Worm (Caenorhabditis elegans) whole organism, L2 larva: ENCODE measurements around the gene Y43F8B.9.
A peak's percentile ranks its signal among the peaks of the same experiment; 100 is the strongest.

Experiments used
- C34F6.9 ChIP-seq: fragments of 150-350 bp; optimal IDR thresholded peaks from 2 replicates; lab custom pipeline; 2014; ENCODE audit warnings: missing biosample characterization, missing genetic modification characterization
- F13H6.1 ChIP-seq: sonication (generic microtip); optimal IDR thresholded peaks from 2 replicates; lab custom pipeline; 2016; ENCODE audit warnings: missing genetic modification characterization, missing compliant biosample characterization
- R02D3.7 ChIP-seq: fragments of 150-350 bp; optimal IDR thresholded peaks from 2 replicates; lab custom pipeline; 2014; ENCODE audit warnings: missing biosample characterization, missing genetic modification characterization
- ZK546.5 ChIP-seq: sonication (generic microtip); optimal IDR thresholded peaks from 2 replicates; lab custom pipeline; 2017; ENCODE audit warnings: missing biosample characterization, missing genetic modification characterization
- alr-1 ChIP-seq: fragments of 150-350 bp; optimal IDR thresholded peaks from 2 replicates; lab custom pipeline; 2014; ENCODE audit warnings: missing biosample characterization, missing genetic modification characterization
- ama-1 ChIP-seq: fragments of 150-350 bp; optimal IDR thresholded peaks from 2 replicates; lab custom pipeline; 2018; ENCODE audit warnings: inconsistent platforms
- blmp-1 ChIP-seq: sonication (generic microtip); optimal IDR thresholded peaks from 2 replicates; lab custom pipeline; 2017; ENCODE audit warnings: missing genetic modification characterization, mild to moderate bottlenecking, missing compliant biosample characterization, antibody characterized with exemption, moderate library complexity; ENCODE audit not compliant: insufficient read depth
- ceh-16 ChIP-seq: fragments of 150-350 bp; optimal IDR thresholded peaks from 2 replicates; lab custom pipeline; 2014; ENCODE audit warnings: missing biosample characterization, missing genetic modification characterization
- crh-2 ChIP-seq: sonication (generic microtip); optimal IDR thresholded peaks from 2 replicates; lab custom pipeline; 2017; ENCODE audit warnings: missing biosample characterization, missing genetic modification characterization
- fos-1 ChIP-seq: fragments of 150-350 bp; optimal IDR thresholded peaks from 2 replicates; lab custom pipeline; 2014; ENCODE audit warnings: missing biosample characterization, missing genetic modification characterization
- gmeb-1 ChIP-seq: fragments of 150-350 bp; optimal IDR thresholded peaks from 2 replicates; lab custom pipeline; 2014; ENCODE audit warnings: missing biosample characterization, missing genetic modification characterization
- lin-39 ChIP-seq: fragments of 150-350 bp; optimal IDR thresholded peaks from 2 replicates; lab custom pipeline; 2014; ENCODE audit warnings: missing biosample characterization, missing genetic modification reagents, missing genetic modification characterization
- lsy-2 ChIP-seq, 2 experiments: fragments of 150-350 bp in 1 of 2; sonication (generic microtip) in 1 of 2; optimal IDR thresholded peaks; 2 replicates each; lab custom pipeline; 2014 to 2017; ENCODE audit warnings: missing biosample characterization in 2 of 2, missing genetic modification characterization in 2 of 2
- mab-5 ChIP-seq: fragments of 150-350 bp; optimal IDR thresholded peaks from 2 replicates; lab custom pipeline; 2014; ENCODE audit warnings: missing biosample characterization, missing genetic modification characterization
- mbf-1 ChIP-seq: sonication (generic microtip); optimal IDR thresholded peaks from 2 replicates; lab custom pipeline; 2017; ENCODE audit warnings: missing biosample characterization, missing genetic modification characterization
- mdl-1 ChIP-seq, 2 experiments: fragments of 150-350 bp in 1 of 2; sonication (generic microtip) in 1 of 2; optimal IDR thresholded peaks; 2 replicates each; lab custom pipeline; 2017; ENCODE audit warnings: missing biosample characterization in 2 of 2, missing genetic modification characterization in 2 of 2
- nhr-10 ChIP-seq: sonication (generic microtip); optimal IDR thresholded peaks from 2 replicates; lab custom pipeline; 2017; ENCODE audit warnings: missing biosample characterization, missing genetic modification characterization
- nhr-11 ChIP-seq: fragments of 150-350 bp; optimal IDR thresholded peaks from 2 replicates; lab custom pipeline; 2014; ENCODE audit warnings: missing biosample characterization, missing genetic modification characterization
- nhr-12 ChIP-seq: fragments of 150-350 bp; optimal IDR thresholded peaks from 2 replicates; lab custom pipeline; 2014; ENCODE audit warnings: missing biosample characterization, missing genetic modification characterization
- nhr-129 ChIP-seq: fragments of 150-350 bp; optimal IDR thresholded peaks from 2 replicates; lab custom pipeline; 2014; ENCODE audit warnings: missing biosample characterization, missing genetic modification characterization
- nhr-21 ChIP-seq: fragments of 150-350 bp; optimal IDR thresholded peaks from 2 replicates; lab custom pipeline; 2014; ENCODE audit warnings: missing biosample characterization, missing genetic modification characterization
- nhr-23 ChIP-seq: fragments of 150-350 bp; optimal IDR thresholded peaks from 2 replicates; lab custom pipeline; 2014; ENCODE audit warnings: missing biosample characterization, missing genetic modification reagents, missing genetic modification characterization
- nhr-237 ChIP-seq: fragments of 150-350 bp; optimal IDR thresholded peaks from 2 replicates; lab custom pipeline; 2014; ENCODE audit warnings: missing biosample characterization, missing genetic modification characterization
- nhr-25 ChIP-seq: fragments of 150-350 bp; sonication (generic microtip); optimal IDR thresholded peaks from 3 replicates; lab custom pipeline; 2014; ENCODE audit warnings: missing biosample characterization, missing genetic modification characterization
- nhr-6 ChIP-seq: fragments of 150-350 bp; optimal IDR thresholded peaks from 2 replicates; lab custom pipeline; 2014; ENCODE audit warnings: missing biosample characterization, missing genetic modification characterization
- nhr-77 ChIP-seq: fragments of 150-350 bp; optimal IDR thresholded peaks from 2 replicates; lab custom pipeline; 2014; ENCODE audit warnings: missing biosample characterization, missing genetic modification characterization
- peb-1 ChIP-seq: fragments of 150-350 bp; optimal IDR thresholded peaks from 2 replicates; lab custom pipeline; 2014; ENCODE audit warnings: missing biosample characterization, missing genetic modification characterization
- sem-4 ChIP-seq: fragments of 150-350 bp; optimal IDR thresholded peaks from 2 replicates; lab custom pipeline; 2014; ENCODE audit warnings: missing biosample characterization, missing genetic modification reagents, missing genetic modification characterization
- skn-1 ChIP-seq: sonication (generic microtip); optimal IDR thresholded peaks from 2 replicates; lab custom pipeline; 2017; ENCODE audit warnings: missing biosample characterization, missing genetic modification characterization
- sma-3 ChIP-seq: sonication (generic microtip); optimal IDR thresholded peaks from 2 replicates; lab custom pipeline; 2016; ENCODE audit warnings: missing genetic modification reagents, missing genetic modification characterization, missing compliant biosample characterization
- sma-9 ChIP-seq, 2 experiments: fragments of 150-350 bp in 1 of 2; sonication (generic microtip) in 1 of 2; optimal IDR thresholded peaks; 2 replicates each; lab custom pipeline; 2014 to 2016; ENCODE audit warnings: missing genetic modification characterization in 2 of 2, mild to moderate bottlenecking in 1 of 2, missing biosample characterization in 1 of 2, missing compliant biosample characterization in 1 of 2, missing genetic modification reagents in 1 of 2, moderate library complexity in 1 of 2
- snpc-4 ChIP-seq: fragments of 150-350 bp; optimal IDR thresholded peaks from 2 replicates; lab custom pipeline; 2014; ENCODE audit warnings: missing biosample characterization, missing genetic modification characterization
- unc-39 ChIP-seq: fragments of 150-350 bp; optimal IDR thresholded peaks from 2 replicates; lab custom pipeline; 2014; ENCODE audit warnings: missing biosample characterization, missing genetic modification characterization
- unc-55 ChIP-seq: fragments of 150-350 bp; sonication (generic microtip); optimal IDR thresholded peaks from 3 replicates; lab custom pipeline; 2014; ENCODE audit warnings: missing biosample characterization, missing genetic modification reagents, missing genetic modification characterization
- unc-62 ChIP-seq: fragments of 150-350 bp; optimal IDR thresholded peaks from 2 replicates; lab custom pipeline; 2014; ENCODE audit warnings: missing biosample characterization, missing genetic modification reagents, missing genetic modification characterization
- zag-1 ChIP-seq: fragments of 150-350 bp; optimal IDR thresholded peaks from 2 replicates; lab custom pipeline; 2014; ENCODE audit warnings: missing biosample characterization, missing genetic modification characterization
- ztf-1 ChIP-seq: fragments of 200-800 bp; sonication (Bioruptor generic); conservative IDR thresholded peaks from 2 replicates; pipeline ENCODE4 v1.3.6; 2022; ENCODE audit warnings: missing genetic modification characterization, missing compliant biosample characterization
- ztf-11 ChIP-seq: sonication (generic microtip); optimal IDR thresholded peaks from 2 replicates; lab custom pipeline; 2017; ENCODE audit warnings: missing biosample characterization, missing genetic modification characterization

Y43F8B.9 gene

DNA sequence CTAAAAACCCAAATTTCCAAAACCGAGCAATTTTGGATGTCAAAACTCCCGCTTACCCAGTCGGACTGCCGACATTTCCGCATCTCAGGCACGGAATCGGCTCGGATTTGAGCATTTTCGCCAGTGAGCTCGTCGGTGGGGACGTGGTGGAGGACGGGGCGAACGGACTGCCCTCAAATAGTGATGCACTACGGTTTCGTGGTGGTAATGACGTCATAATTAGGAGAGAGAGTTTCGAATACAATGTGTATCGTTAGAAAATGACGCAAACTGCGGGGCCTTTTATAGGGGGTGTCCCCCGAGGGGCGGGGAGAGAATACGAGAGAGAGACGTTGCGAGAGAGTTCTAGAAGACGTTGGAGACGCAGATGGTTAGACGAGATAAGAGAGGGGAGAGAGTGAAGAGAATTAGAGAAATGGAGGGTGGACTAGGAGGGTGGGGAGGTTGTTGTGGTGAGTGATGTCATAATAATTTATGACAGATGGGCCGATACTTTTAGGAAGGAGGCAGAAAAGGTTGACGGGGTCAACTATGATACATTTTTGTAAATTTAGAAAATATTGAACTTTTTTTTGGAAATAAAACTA is 44.7 kb downstream of the Y43F8B.9 start (continued):
- TF ChIP-seq sma-9 (GFP tag; optimal IDR thresholded peaks at IDR 0.05; lab: Kevin White, UChicago) (peak; percentile 98), sma-9 (tag; optimal IDR thresholded peaks at IDR 0.05; lab: Kevin White, UChicago) (peak; percentile 30), nhr-11 (tag; lab: Kevin White, UChicago) (no peak), peb-1 (tag; lab: Kevin White, UChicago) (no peak), crh-2 (tag; lab: Kevin White, UChicago) (peak; percentile 93), unc-39 (tag; lab: Kevin White, UChicago) (no peak), F13H6.1 (tag; lab: Kevin White, UChicago) (peak; percentile 88), ztf-11 (tag; lab: Kevin White, UChicago) (no peak), mdl-1 (tag; optimal IDR thresholded peaks at IDR 0.05; lab: Kevin White, UChicago) (peak; percentile 75 to 89), ztf-1 (GFP tag; lab: Robert Waterston, UW) (no peak), lin-39 (tag; lab: Kevin White, UChicago) (peak; percentile 11), skn-1 (no peak), zag-1 (tag; lab: Kevin White, UChicago) (peak; percentile 81), nhr-21 (peak; percentile 92), ZK546.5 (tag; lab: Kevin White, UChicago) (no peak), blmp-1 (tag; lab: Kevin White, UChicago) (peak; percentile 77), alr-1 (tag; lab: Kevin White, UChicago) (no peak), mab-5 (tag; lab: Kevin White, UChicago) (peak; percentile 97), gmeb-1 (peak; percentile 77), nhr-129 (tag; lab: Kevin White, UChicago) (peak; percentile 88), nhr-12 (no peak), ama-1 (lab: Kevin White, UChicago) (peak; percentile 94), unc-62 (GFP tag; lab: Kevin White, UChicago) (peak; percentile 73), R02D3.7 (tag; lab: Kevin White, UChicago) (no peak), mbf-1 (no peak), nhr-10 (tag; lab: Kevin White, UChicago) (peak; percentile 71)
- TF ChIP-seq, all 48 proteins: peak for 31

DNA sequence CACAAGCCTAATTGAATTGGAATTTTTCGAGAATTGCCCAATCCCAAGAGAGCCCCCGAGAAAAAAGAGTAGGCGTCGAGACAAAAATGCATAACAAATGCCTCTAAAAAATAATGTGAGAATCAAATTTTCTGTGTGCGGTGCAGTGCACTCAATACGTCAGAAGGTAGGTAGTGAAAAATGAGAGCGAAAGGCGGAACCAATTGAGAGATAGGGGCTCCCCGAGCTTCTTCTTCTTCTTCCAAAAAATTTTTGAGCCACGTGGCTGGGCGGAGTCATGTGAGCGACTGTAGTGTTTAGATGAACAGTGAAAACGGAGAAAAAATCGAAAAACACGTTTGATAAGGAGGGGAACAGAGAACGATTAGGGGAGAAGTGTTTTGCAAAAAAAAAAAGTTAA is 46.6 kb downstream of the Y43F8B.9 start:
- TF ChIP-seq mdl-1 (tag; optimal IDR thresholded peaks at IDR 0.05; lab: Kevin White, UChicago) (peak in 1 of 2 experiments; percentile 33), mbf-1 (no peak), sma-3 (GFP tag; lab: Kevin White, UChicago) (no peak), unc-62 (GFP tag; lab: Kevin White, UChicago) (no peak), sma-9 (GFP tag; optimal IDR thresholded peaks at IDR 0.05; lab: Kevin White, UChicago) (peak; percentile 66), sma-9 (tag; optimal IDR thresholded peaks at IDR 0.05; lab: Kevin White, UChicago) (no peak), fos-1 (tag; lab: Kevin White, UChicago) (peak; percentile 6), skn-1 (no peak), F13H6.1 (tag; lab: Kevin White, UChicago) (peak; percentile 4), lsy-2 (tag; optimal IDR thresholded peaks at IDR 0.05; lab: Kevin White, UChicago) (peak in 1 of 2 experiments; percentile 34), crh-2 (tag; lab: Kevin White, UChicago) (peak; percentile 82)

DNA sequence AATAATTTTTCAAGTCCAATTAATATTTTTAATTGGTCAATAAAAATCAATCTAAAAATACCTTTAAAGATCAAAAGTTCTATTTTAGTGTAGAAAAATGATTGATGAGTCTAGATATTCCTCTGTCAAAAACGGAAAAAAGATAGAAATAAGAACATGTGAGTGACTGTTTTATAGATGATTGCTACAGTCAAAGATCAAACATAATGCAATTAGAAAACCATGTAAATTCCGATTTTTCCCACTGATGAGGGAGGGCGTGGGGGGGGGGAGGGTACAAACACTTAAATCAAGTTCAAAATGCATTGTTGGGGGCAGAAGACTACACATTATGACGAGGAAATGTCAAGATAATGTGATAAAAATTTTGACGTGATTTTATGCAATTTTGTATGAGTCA is 48.2 kb downstream of the Y43F8B.9 start:
- no peak for TF ChIP-seq R02D3.7 (tag; lab: Kevin White, UChicago)
- TF ChIP-seq sem-4 (tag; lab: Kevin White, UChicago): no peak
- TF ChIP-seq nhr-25 (tag; lab: Kevin White, UChicago): peak; percentile 65
- TF ChIP-seq lin-39 (tag; lab: Kevin White, UChicago): no peak
- no peak for TF ChIP-seq ztf-1 (GFP tag; lab: Robert Waterston, UW)
- TF ChIP-seq sma-9 (GFP tag; optimal IDR thresholded peaks at IDR 0.05; lab: Kevin White, UChicago): peak; percentile 9
- no peak for TF ChIP-seq sma-9 (tag; optimal IDR thresholded peaks at IDR 0.05; lab: Kevin White, UChicago)
- no peak for TF ChIP-seq nhr-23 (tag; lab: Kevin White, UChicago)
- TF ChIP-seq ceh-16 (tag; lab: Kevin White, UChicago): no peak
- no peak for TF ChIP-seq nhr-77 (tag; lab: Kevin White, UChicago)
- no peak for TF ChIP-seq fos-1 (tag; lab: Kevin White, UChicago)
- TF ChIP-seq ama-1 (lab: Kevin White, UChicago): no peak
- no peak for TF ChIP-seq nhr-237
- no peak for TF ChIP-seq peb-1 (tag; lab: Kevin White, UChicago)
- TF ChIP-seq blmp-1 (tag; lab: Kevin White, UChicago): peak; percentile 26
- TF ChIP-seq nhr-6 (tag; lab: Kevin White, UChicago): no peak
- TF ChIP-seq nhr-21: no peak
- no peak for TF ChIP-seq C34F6.9 (tag; lab: Kevin White, UChicago)
- TF ChIP-seq snpc-4 (tag; lab: Kevin White, UChicago): no peak
- TF ChIP-seq unc-55: no peak
- TF ChIP-seq skn-1: no peak
